Worm (Caenorhabditis elegans) whole organism, L3 larva: ENCODE results near the gene Y75B8A.33.

ENCODE experiments used
- R02D3.7 ChIP-seq: fragments of 150-350 bp; optimal IDR thresholded peaks from 2 replicates; lab custom pipeline; 2014; ENCODE audit warnings: missing biosample characterization, missing genetic modification characterization
- ama-1 ChIP-seq: fragments of 150-350 bp; optimal IDR thresholded peaks from 2 replicates; lab custom pipeline; 2018
- ceh-82 ChIP-seq: fragments of 150-350 bp; optimal IDR thresholded peaks from 2 replicates; lab custom pipeline; 2014; ENCODE audit warnings: missing biosample characterization, missing genetic modification characterization
- egl-5 ChIP-seq: fragments of 150-350 bp; optimal IDR thresholded peaks from 2 replicates; lab custom pipeline; 2017; ENCODE audit warnings: missing biosample characterization, missing genetic modification reagents, missing genetic modification characterization, inconsistent platforms
- elt-2 ChIP-seq: sonication (generic microtip); optimal IDR thresholded peaks from 2 replicates; lab custom pipeline; 2016; ENCODE audit warnings: missing genetic modification reagents, mild to moderate bottlenecking, missing genetic modification characterization, missing compliant biosample characterization
- lsy-12 ChIP-seq: sonication (generic microtip); optimal IDR thresholded peaks from 2 replicates; lab custom pipeline; 2016; ENCODE audit warnings: mild to moderate bottlenecking, missing genetic modification characterization, missing compliant biosample characterization
- nfya-1 ChIP-seq: sonication (generic microtip); optimal IDR thresholded peaks from 2 replicates; lab custom pipeline; 2017; ENCODE audit warnings: missing genetic modification characterization, mild to moderate bottlenecking, missing compliant biosample characterization, antibody characterized with exemption, moderate library complexity; ENCODE audit not compliant: insufficient read depth
- nhr-23 ChIP-seq: fragments of 150-350 bp; optimal IDR thresholded peaks from 2 replicates; lab custom pipeline; 2014; ENCODE audit warnings: missing biosample characterization, missing genetic modification reagents, missing genetic modification characterization
- nhr-237 ChIP-seq: fragments of 150-350 bp; optimal IDR thresholded peaks from 2 replicates; lab custom pipeline; 2014; ENCODE audit warnings: missing biosample characterization, missing genetic modification characterization
- nhr-25 ChIP-seq: sonication (generic microtip); optimal IDR thresholded peaks from 2 replicates; lab custom pipeline; 2017; ENCODE audit warnings: missing biosample characterization, missing genetic modification characterization
- nhr-77 ChIP-seq: fragments of 150-350 bp; optimal IDR thresholded peaks from 2 replicates; lab custom pipeline; 2014; ENCODE audit warnings: missing biosample characterization, missing genetic modification characterization
- pqm-1 ChIP-seq: fragments of 150-350 bp; optimal IDR thresholded peaks from 2 replicates; lab custom pipeline; 2017; ENCODE audit warnings: missing biosample characterization, missing genetic modification characterization, inconsistent platforms
- snpc-4 ChIP-seq: fragments of 150-350 bp; optimal IDR thresholded peaks from 2 replicates; lab custom pipeline; 2014; ENCODE audit warnings: missing biosample characterization, missing genetic modification characterization
- ztf-4 ChIP-seq: fragments of 150-350 bp; optimal IDR thresholded peaks from 2 replicates; lab custom pipeline; 2014; ENCODE audit warnings: missing biosample characterization, missing genetic modification characterization

Y75B8A.33 gene

DNA sequence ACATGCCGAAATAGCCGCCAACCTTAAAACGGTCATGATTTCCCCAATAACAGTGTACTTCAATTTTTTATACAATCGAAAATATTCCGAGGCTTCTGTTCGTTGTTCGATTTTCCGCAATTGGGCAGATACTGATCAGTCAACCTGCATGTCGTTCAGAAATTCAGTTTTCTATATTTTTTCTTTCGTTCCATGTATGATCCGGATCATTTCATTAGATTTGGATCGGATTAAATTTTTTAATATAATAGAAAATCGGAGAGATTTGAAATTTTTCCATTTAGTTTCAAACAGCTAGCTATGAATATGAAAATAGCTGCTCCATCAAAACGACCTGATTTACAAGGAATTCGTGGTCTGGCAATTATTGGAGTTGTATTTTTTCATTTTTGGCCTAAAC lies 52.0 kb downstream of the Y75B8A.33 start, which contains the start of gene Y75B8A.37:
TSS of gene Y75B8A.37 (plus strand) at position 301 of the 400 bp plus-strand sequence.
- TF ChIP-seq snpc-4 (tag; lab: Kevin White, UChicago) = no peak
- no peak for TF ChIP-seq nhr-237 (tag; lab: Kevin White, UChicago)
- TF ChIP-seq elt-2 (tag; lab: Kevin White, UChicago) = no peak
- no peak for TF ChIP-seq nhr-77 (tag; lab: Kevin White, UChicago)
- no peak for TF ChIP-seq nhr-23 (tag; lab: Kevin White, UChicago)
- TF ChIP-seq ceh-82 = no peak
- no peak for TF ChIP-seq ztf-4 (tag; lab: Kevin White, UChicago)
- no peak for TF ChIP-seq nhr-25
- no peak for TF ChIP-seq egl-5
- no peak for TF ChIP-seq ama-1
- no peak for TF ChIP-seq nfya-1 (tag; lab: Kevin White, UChicago)
- TF ChIP-seq pqm-1 (tag; lab: Kevin White, UChicago) = no peak
- TF ChIP-seq R02D3.7 = no peak
- TF ChIP-seq lsy-12 = no peak

DNA sequence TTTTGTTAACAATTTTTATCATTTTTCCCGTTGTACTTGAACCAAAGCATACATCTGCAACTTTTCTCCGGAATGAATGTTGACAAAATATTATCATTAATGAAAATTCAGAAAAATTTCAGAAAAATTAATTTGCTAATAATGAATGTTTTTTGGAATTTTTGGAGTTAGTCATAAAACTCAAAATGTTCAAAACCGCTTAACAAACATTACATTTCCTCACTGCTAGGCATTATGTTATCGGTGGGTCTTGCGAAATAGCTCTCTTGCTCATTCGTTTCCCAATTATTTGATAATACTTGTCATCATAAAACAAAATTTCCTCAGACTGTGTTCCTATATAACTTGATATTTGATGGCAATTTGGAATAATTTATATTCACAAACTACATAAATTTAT lies 54.3 kb downstream of the Y75B8A.33 start, which contains the start of gene Y75B8A.39:
TSS of gene Y75B8A.39 (plus strand) at position 301 of the 400 bp plus-strand sequence.
- no peak for TF ChIP-seq egl-5
